Worm (Caenorhabditis elegans) whole organism, L4 larva: ENCODE measurements around the gene str-4.

Experiments used
- F10B5.3 ChIP-seq: sonication (generic microtip); optimal IDR thresholded peaks from 2 replicates; lab custom pipeline; 2016; ENCODE audit warnings: mild to moderate bottlenecking, missing genetic modification characterization, missing compliant biosample characterization
- F26F4.8 ChIP-seq: fragments of 200-800 bp; sonication (Bioruptor generic); conservative IDR thresholded peaks from 2 replicates; pipeline ENCODE4 v1.3.6; 2022; ENCODE audit warnings: missing genetic modification characterization, missing compliant biosample characterization
- F37D6.2 ChIP-seq: sonication (generic microtip); optimal IDR thresholded peaks from 2 replicates; lab custom pipeline; 2016; ENCODE audit warnings: mild to moderate bottlenecking, missing genetic modification characterization, missing compliant biosample characterization
- Y48G9A.11 ChIP-seq: fragments of 200-800 bp; sonication (Bioruptor generic); IDR thresholded peaks from 2 replicates; pipeline ENCODE4 v1.3.6; 2022; ENCODE audit warnings: missing genetic modification reagents, missing genetic modification characterization, missing compliant biosample characterization
- Y75B8A.6 ChIP-seq: fragments of 200-800 bp; sonication (Bioruptor generic); IDR thresholded peaks from 2 replicates; pipeline ENCODE4 v1.3.6; 2022; ENCODE audit warnings: missing genetic modification reagents, missing genetic modification characterization, missing compliant biosample characterization
- ZK337.2 ChIP-seq: fragments of 200-800 bp; sonication (Bioruptor generic); IDR thresholded peaks from 2 replicates; pipeline ENCODE4 v1.3.6; 2022; ENCODE audit warnings: missing genetic modification reagents, missing genetic modification characterization, missing compliant biosample characterization
- aly-2 ChIP-seq: sonication (generic microtip); optimal IDR thresholded peaks from 2 replicates; lab custom pipeline; 2018; ENCODE audit warnings: missing biosample characterization, missing genetic modification characterization
- ama-1 ChIP-seq: fragments of 150-350 bp; optimal IDR thresholded peaks from 2 replicates; lab custom pipeline; 2014; ENCODE audit warnings: inconsistent platforms, mixed read lengths
- ceh-28 ChIP-seq: fragments of 150-350 bp; optimal IDR thresholded peaks from 2 replicates; lab custom pipeline; 2014; ENCODE audit warnings: missing biosample characterization, missing genetic modification reagents, missing genetic modification characterization
- ces-1 ChIP-seq: fragments of 150-350 bp; sonication (generic microtip); optimal IDR thresholded peaks from 4 replicates; lab custom pipeline; 2014; ENCODE audit warnings: missing biosample characterization, missing genetic modification reagents, missing genetic modification characterization
- daf-19 ChIP-seq: fragments of 200-800 bp; sonication (Bioruptor generic); conservative IDR thresholded peaks from 2 replicates; pipeline ENCODE4 v1.3.6; 2022; ENCODE audit warnings: missing genetic modification characterization, missing compliant biosample characterization
- daf-8 ChIP-seq: fragments of 200-800 bp; sonication (Bioruptor generic); IDR thresholded peaks from 2 replicates; pipeline ENCODE4 v1.3.6; 2022; ENCODE audit warnings: missing genetic modification characterization, missing compliant biosample characterization
- dmd-6 ChIP-seq: fragments of 200-800 bp; sonication (Bioruptor generic); IDR thresholded peaks from 2 replicates; pipeline ENCODE4 v1.3.6; 2022; ENCODE audit warnings: missing genetic modification reagents, missing genetic modification characterization, missing compliant biosample characterization
- dmd-8 ChIP-seq: fragments of 200-800 bp; sonication (Bioruptor generic); IDR thresholded peaks from 2 replicates; pipeline ENCODE4 v1.3.6; 2022; ENCODE audit warnings: missing genetic modification characterization, missing compliant biosample characterization
- dpl-1 ChIP-seq: fragments of 150-350 bp; optimal IDR thresholded peaks from 2 replicates; lab custom pipeline; 2014; ENCODE audit warnings: missing biosample characterization, missing genetic modification reagents, missing genetic modification characterization
- duxl-1 ChIP-seq: sonication (generic microtip); optimal IDR thresholded peaks from 2 replicates; lab custom pipeline; 2016; ENCODE audit warnings: mild to moderate bottlenecking, missing genetic modification characterization, moderate library complexity, missing compliant biosample characterization; ENCODE audit not compliant: poor library complexity
- dve-1 ChIP-seq: sonication (generic microtip); optimal IDR thresholded peaks from 2 replicates; lab custom pipeline; 2017; ENCODE audit warnings: antibody characterized with exemption, mild to moderate bottlenecking, missing genetic modification characterization, missing compliant biosample characterization; ENCODE audit not compliant: insufficient read depth
- fos-1 ChIP-seq: fragments of 150-350 bp; optimal IDR thresholded peaks from 2 replicates; lab custom pipeline; 2014; ENCODE audit warnings: missing biosample characterization, missing genetic modification characterization
- gei-8 ChIP-seq: fragments of 200-800 bp; sonication (Bioruptor generic); optimal IDR thresholded peaks from 2 replicates; lab custom pipeline; 2018; ENCODE audit warnings: mild to moderate bottlenecking, missing genetic modification characterization, missing compliant biosample characterization
- hif-1 ChIP-seq, 2 experiments: sonication (generic microtip); optimal IDR thresholded peaks; 2 replicates each; lab custom pipeline; 2016 to 2017; ENCODE audit warnings: missing compliant biosample characterization in 2 of 2, missing genetic modification characterization in 2 of 2, missing genetic modification reagents in 2 of 2, missing genotype in 2 of 2, mild to moderate bottlenecking in 1 of 2
- hlh-30 ChIP-seq: sonication (generic microtip); optimal IDR thresholded peaks from 2 replicates; lab custom pipeline; 2017; ENCODE audit warnings: antibody characterized with exemption, mild to moderate bottlenecking, missing genetic modification characterization, missing compliant biosample characterization; ENCODE audit not compliant: insufficient read depth
- hmg-1.1 ChIP-seq: fragments of 200-800 bp; sonication (Bioruptor generic); IDR thresholded peaks from 2 replicates; pipeline ENCODE4 v1.3.6; 2022; ENCODE audit warnings: missing genetic modification reagents, missing genetic modification characterization, missing compliant biosample characterization
- lin-1 ChIP-seq: fragments of 200-800 bp; sonication (Bioruptor generic); IDR thresholded peaks from 2 replicates; pipeline ENCODE4 v1.3.6; 2022; ENCODE audit warnings: missing genetic modification reagents, missing genetic modification characterization, missing compliant biosample characterization
- lin-15B ChIP-seq: fragments of 150-350 bp; sonication (generic microtip); optimal IDR thresholded peaks from 3 replicates; lab custom pipeline; 2014; ENCODE audit warnings: missing biosample characterization, missing genetic modification characterization
- lin-29 ChIP-seq: fragments of 200-800 bp; sonication (Bioruptor generic); IDR thresholded peaks from 2 replicates; pipeline ENCODE4 v1.3.6; 2022; ENCODE audit warnings: missing genetic modification reagents, missing genetic modification characterization, missing compliant biosample characterization
- lin-38 ChIP-seq: fragments of 200-800 bp; sonication (Bioruptor generic); IDR thresholded peaks from 2 replicates; pipeline ENCODE4 v1.3.6; 2022; ENCODE audit warnings: missing genetic modification reagents, missing genetic modification characterization, missing compliant biosample characterization
- lsy-2 ChIP-seq, 2 experiments: fragments of 150-350 bp in 1 of 2; sonication (generic microtip) in 1 of 2; optimal IDR thresholded peaks; 2 replicates each; lab custom pipeline; 2014 to 2017; ENCODE audit warnings: missing biosample characterization in 2 of 2, missing genetic modification characterization in 2 of 2
- madf-5 ChIP-seq, 2 experiments: fragments of 200-800 bp; sonication (Bioruptor generic); IDR thresholded peaks; 2 replicates each; pipeline ENCODE4 v1.3.6; 2022; ENCODE audit warnings: missing compliant biosample characterization in 2 of 2, missing genetic modification characterization in 2 of 2
- mep-1 ChIP-seq: fragments of 150-350 bp; sonication (generic microtip); optimal IDR thresholded peaks from 3 replicates; lab custom pipeline; 2014; ENCODE audit warnings: missing biosample characterization, missing genetic modification characterization
- mxl-3 ChIP-seq: fragments of 200-800 bp; sonication (Bioruptor generic); optimal IDR thresholded peaks from 2 replicates; lab custom pipeline; 2018; ENCODE audit warnings: mild to moderate bottlenecking, missing genetic modification characterization, missing compliant biosample characterization
- nhr-10 ChIP-seq: fragments of 150-350 bp; optimal IDR thresholded peaks from 2 replicates; lab custom pipeline; 2014; ENCODE audit warnings: missing biosample characterization, missing genetic modification characterization
- nhr-11 ChIP-seq: fragments of 150-350 bp; optimal IDR thresholded peaks from 2 replicates; lab custom pipeline; 2014; ENCODE audit warnings: missing biosample characterization, missing genetic modification characterization
- nhr-28 ChIP-seq: fragments of 150-350 bp; optimal IDR thresholded peaks from 2 replicates; lab custom pipeline; 2014; ENCODE audit warnings: missing biosample characterization, missing genetic modification characterization
- nhr-48 ChIP-seq: sonication (generic microtip); optimal IDR thresholded peaks from 2 replicates; lab custom pipeline; 2016; ENCODE audit warnings: mild to moderate bottlenecking, missing genetic modification characterization, missing compliant biosample characterization
- nhr-6 ChIP-seq: fragments of 150-350 bp; optimal IDR thresholded peaks from 2 replicates; lab custom pipeline; 2014; ENCODE audit warnings: missing biosample characterization, missing genetic modification characterization
- nhr-76 ChIP-seq: fragments of 150-350 bp; optimal IDR thresholded peaks from 2 replicates; lab custom pipeline; 2014; ENCODE audit warnings: missing biosample characterization, missing genetic modification characterization
- nhr-77 ChIP-seq: fragments of 150-350 bp; optimal IDR thresholded peaks from 2 replicates; lab custom pipeline; 2014; ENCODE audit warnings: missing biosample characterization, missing genetic modification characterization
- php-3 ChIP-seq: fragments of 200-800 bp; sonication (Bioruptor generic); IDR thresholded peaks from 2 replicates; pipeline ENCODE4 v1.3.6; 2022; ENCODE audit warnings: missing genetic modification reagents, missing genetic modification characterization, missing compliant biosample characterization
- rbr-2 ChIP-seq: sonication (generic microtip); optimal IDR thresholded peaks from 2 replicates; lab custom pipeline; 2016; ENCODE audit warnings: missing genotype, missing genetic modification characterization, missing compliant biosample characterization
- saeg-2 ChIP-seq: fragments of 200-800 bp; sonication (Bioruptor generic); IDR thresholded peaks from 2 replicates; pipeline ENCODE4 v1.3.6; 2022; ENCODE audit warnings: missing genetic modification reagents, missing genetic modification characterization, missing compliant biosample characterization
- sdz-12 ChIP-seq: fragments of 200-800 bp; sonication (Bioruptor generic); optimal IDR thresholded peaks from 2 replicates; lab custom pipeline; 2018; ENCODE audit warnings: mild to moderate bottlenecking, missing genetic modification characterization, missing compliant biosample characterization
- set-16 ChIP-seq: fragments of 200-800 bp; sonication (Bioruptor generic); IDR thresholded peaks from 2 replicates; pipeline ENCODE4 v1.3.6; 2022; ENCODE audit warnings: missing genetic modification reagents, missing genetic modification characterization, missing compliant biosample characterization
- spr-3 ChIP-seq: fragments of 200-800 bp; sonication (Bioruptor generic); optimal IDR thresholded peaks from 2 replicates; lab custom pipeline; 2018; ENCODE audit warnings: mild to moderate bottlenecking, missing genetic modification characterization, missing compliant biosample characterization
- unc-130 ChIP-seq: sonication (generic microtip); optimal IDR thresholded peaks from 2 replicates; lab custom pipeline; 2016; ENCODE audit warnings: missing genetic modification reagents, missing genetic modification characterization, missing compliant biosample characterization
- unc-39 ChIP-seq: sonication (generic microtip); optimal IDR thresholded peaks from 2 replicates; lab custom pipeline; 2017; ENCODE audit warnings: missing biosample characterization, missing genetic modification characterization
- unc-62 ChIP-seq, 3 experiments: fragments of 150-350 bp in 1 of 3; sonication (generic microtip); optimal IDR thresholded peaks in 2 of 3; peaks in 1 of 3; 1 replicate in 1 of 3; 2 replicates in 2 of 3; lab custom pipeline; 2014 to 2017; ENCODE audit warnings: missing biosample characterization in 3 of 3, missing genetic modification characterization in 3 of 3, missing genetic modification reagents in 3 of 3, missing genotype in 1 of 3
- vab-7 ChIP-seq: fragments of 200-800 bp; sonication (Bioruptor generic); IDR thresholded peaks from 2 replicates; pipeline ENCODE4 v1.3.6; 2022; ENCODE audit warnings: missing genetic modification reagents, missing genetic modification characterization, missing compliant biosample characterization
- zag-1 ChIP-seq: fragments of 150-350 bp; optimal IDR thresholded peaks from 2 replicates; lab custom pipeline; 2014; ENCODE audit warnings: missing biosample characterization, missing genetic modification characterization
- zfp-2 ChIP-seq: sonication (generic microtip); optimal IDR thresholded peaks from 2 replicates; lab custom pipeline; 2016; ENCODE audit warnings: mild to moderate bottlenecking, missing genetic modification characterization, missing compliant biosample characterization
- zfp-3 ChIP-seq: fragments of 200-800 bp; sonication (Bioruptor generic); conservative IDR thresholded peaks from 2 replicates; pipeline ENCODE4 v1.3.6; 2022; ENCODE audit warnings: missing genetic modification reagents, missing genetic modification characterization, missing compliant biosample characterization
- zip-11 ChIP-seq: fragments of 200-800 bp; sonication (Bioruptor generic); IDR thresholded peaks from 2 replicates; pipeline ENCODE4 v1.3.6; 2022; ENCODE audit warnings: missing genetic modification characterization, missing compliant biosample characterization

str-4 gene

ce11 chrV:13313045-13313623 is 26.4 kb downstream of the str-4 start, which contains the start of gene C50B6.3 (continued):
- TF ChIP-seq nhr-11 (tag; lab: Kevin White, UChicago) = no peak
- peak in 1 of 2 experiments; percentile 83 for TF ChIP-seq hif-1 (tag; optimal IDR thresholded peaks at IDR 0.05; lab: Kevin White, UChicago)
- TF ChIP-seq madf-5 (GFP tag; IDR thresholded peaks at IDR 0.05; lab: Robert Waterston, UW) = no peak
- TF ChIP-seq zfp-2 = no peak
- TF ChIP-seq duxl-1 (tag; lab: Kevin White, UChicago) = peak; percentile 83
- TF ChIP-seq F10B5.3 = no peak
- no peak for TF ChIP-seq gei-8 (GFP tag; lab: Kevin White, UChicago)
- peak; percentile 82 for TF ChIP-seq ZK337.2
- TF ChIP-seq F26F4.8 = no peak
- TF ChIP-seq nhr-76 (tag; lab: Kevin White, UChicago) = no peak
- peak; percentile 36; the same call in 1 of the 2 replicates for TF ChIP-seq hmg-1.1
- no peak for TF ChIP-seq unc-39 (tag; lab: Kevin White, UChicago)
- TF ChIP-seq mxl-3 = no peak
- peak; percentile 62 for TF ChIP-seq dmd-6 (GFP tag; lab: Robert Waterston, UW)
- TF ChIP-seq vab-7 (GFP tag; lab: Robert Waterston, UW) = no peak
- peak; percentile 71 for TF ChIP-seq unc-130 (GFP tag; lab: Kevin White, UChicago)
- TF ChIP-seq mep-1 (tag; lab: Kevin White, UChicago) = peak; percentile 67
- TF ChIP-seq set-16 = no peak
- no peak for TF ChIP-seq zip-11 (GFP tag; lab: Robert Waterston, UW)
- TF ChIP-seq lin-15B (tag; lab: Kevin White, UChicago) = peak; percentile 56
- TF ChIP-seq rbr-2 (tag; lab: Kevin White, UChicago) = peak; percentile 66
- TF ChIP-seq saeg-2 (GFP tag; lab: Robert Waterston, UW) = no peak
- peak in 1 of 2 experiments; percentile 90 for TF ChIP-seq unc-62 (GFP tag; optimal IDR thresholded peaks at IDR 0.05 in 1 of 2; lab: Kevin White, UChicago)
- no peak for TF ChIP-seq unc-62 (tag; optimal IDR thresholded peaks at IDR 0.05; lab: Kevin White, UChicago)
- no peak for TF ChIP-seq zag-1
- no peak for TF ChIP-seq ceh-28
- TF ChIP-seq spr-3 (GFP tag; lab: Kevin White, UChicago) = no peak
- no peak for TF ChIP-seq daf-19 (GFP tag; lab: Robert Waterston, UW)
- TF ChIP-seq dmd-8 = no peak
- no peak for TF ChIP-seq ces-1 (GFP tag; lab: Kevin White, UChicago)
- peak; percentile 65 for TF ChIP-seq hlh-30
- no peak for TF ChIP-seq nhr-10
- no peak for TF ChIP-seq zfp-3 (GFP tag; lab: Robert Waterston, UW)
- TF ChIP-seq daf-8 (GFP tag; lab: Robert Waterston, UW) = no peak
- TF ChIP-seq lsy-2 (tag; optimal IDR thresholded peaks at IDR 0.05; lab: Kevin White, UChicago) = peak in 1 of 2 experiments; percentile 93
- TF ChIP-seq dpl-1 (GFP tag; lab: Kevin White, UChicago) = peak; percentile 83
- TF ChIP-seq nhr-48 (tag; lab: Kevin White, UChicago) = peak; percentile 26
- TF ChIP-seq php-3 (GFP tag; lab: Robert Waterston, UW) = no peak
- no peak for TF ChIP-seq lin-1 (GFP tag; lab: Robert Waterston, UW)
- TF ChIP-seq Y75B8A.6 = no peak
- no peak for TF ChIP-seq nhr-77 (tag; lab: Kevin White, UChicago)
- peak; percentile 18 for TF ChIP-seq F37D6.2
- peak; percentile 71 for TF ChIP-seq lin-38 (GFP tag; lab: Robert Waterston, UW)
- TF ChIP-seq Y48G9A.11 (GFP tag; lab: Robert Waterston, UW) = peak; percentile 96
- peak; percentile 20 for TF ChIP-seq nhr-28 (tag; lab: Kevin White, UChicago)
- no peak for TF ChIP-seq lin-29 (GFP tag; lab: Robert Waterston, UW)
- no peak for TF ChIP-seq fos-1 (tag; lab: Kevin White, UChicago)
- no peak for TF ChIP-seq aly-2 (tag; lab: Kevin White, UChicago)
- no peak for TF ChIP-seq sdz-12 (GFP tag; lab: Kevin White, UChicago)
- TF ChIP-seq nhr-6 (tag; lab: Kevin White, UChicago) = peak; percentile 97
- TF ChIP-seq ama-1 = no peak
- TF ChIP-seq dve-1 (tag; lab: Kevin White, UChicago) = peak; percentile 80
